Worm (Caenorhabditis elegans): Measurements from ENCODE around the gene pitr-2.

DNA sequence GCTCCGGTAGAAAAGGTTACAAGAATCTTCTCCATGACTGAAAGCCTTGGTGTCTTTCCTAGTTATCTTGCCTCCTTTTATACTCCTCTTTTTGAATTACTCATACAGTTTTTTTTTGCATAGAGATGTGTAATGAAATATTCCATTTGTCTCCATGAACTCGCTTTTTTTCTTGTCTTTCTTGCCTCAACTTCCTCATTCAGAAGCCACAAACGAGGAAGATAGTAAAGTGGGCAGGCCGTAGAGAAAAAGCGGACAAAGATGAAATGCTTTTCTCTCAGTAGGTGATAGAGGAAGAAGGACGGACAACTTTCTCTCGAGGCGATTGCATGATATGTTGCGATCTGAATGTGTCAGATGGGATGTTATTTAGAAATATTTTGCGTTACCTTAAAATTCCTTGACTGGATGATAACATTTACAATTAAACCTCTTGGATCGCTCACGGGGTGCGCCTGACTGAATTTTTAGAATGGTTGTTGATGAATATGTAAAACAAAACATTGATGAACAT, 25.5 kb upstream of the pitr-2 start, which contains the start of gene col-145:
- TF ChIP-seq nhr-111 (GFP tag; optimal IDR thresholded peaks at IDR 0.05) (no peak), pqm-1 (tag; optimal IDR thresholded peaks at IDR 0.05) (no peak), mxl-2 (GFP tag; conservative IDR thresholded peaks at IDR 0.05) (no peak), hif-1 (tag; optimal IDR thresholded peaks at IDR 0.05) (no peak), snpc-4 (tag; optimal IDR thresholded peaks at IDR 0.05) (no peak), unc-62 (GFP tag; optimal IDR thresholded peaks at IDR 0.05 in 1 of 2) (no peak), unc-62 (tag; optimal IDR thresholded peaks at IDR 0.05) (no peak), lin-13 (GFP tag; optimal IDR thresholded peaks at IDR 0.05) (no peak), sdz-12 (GFP tag; optimal IDR thresholded peaks at IDR 0.05) (no peak), nhr-28 (tag; optimal IDR thresholded peaks at IDR 0.05) (no peak), spr-1 (tag; optimal IDR thresholded peaks at IDR 0.05) (no peak), fos-1 (tag; optimal IDR thresholded peaks at IDR 0.05) (no peak)
